Fruit fly (Drosophila melanogaster): ENCODE data around the gene obst-F.

DNA sequence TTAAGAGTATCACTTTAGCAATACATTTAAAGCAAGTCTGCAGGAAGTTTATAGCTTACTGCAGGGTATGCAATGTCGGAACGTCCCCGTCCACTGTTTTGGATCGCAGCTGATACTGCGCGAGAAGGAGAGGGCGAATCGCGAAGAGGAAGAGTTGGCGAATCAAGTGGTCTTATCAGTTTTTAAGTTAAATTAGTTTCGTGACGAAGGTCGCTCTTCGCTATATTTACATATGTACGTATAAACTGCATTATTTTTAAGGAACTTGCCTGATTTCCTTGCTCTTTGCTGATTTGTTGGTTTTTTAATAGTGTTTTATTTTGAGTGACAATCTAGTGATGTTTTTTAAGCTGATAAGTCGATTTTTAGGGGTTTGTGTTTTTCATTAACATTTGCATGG lies 4.2 kb downstream of the obst-F start:
- TF ChIP-seq CG8478 (optimal IDR thresholded peaks at IDR 0.05) (no peak), CTCF (optimal IDR thresholded peaks at IDR 0.05) (no peak)

Measured in S2 (cell line).